Fruit fly (Drosophila melanogaster): ENCODE results near the gene CG31365.

Gene CG31365

dm6 chr3R:23126241-23127022 is at the start of gene CG31365:
Gene CG31365, minus strand, starts transcription at chr3R:23126422.
- TF ChIP-seq fkh (GFP tag; optimal IDR thresholded peaks at IDR 0.05) (peak; percentile 99), Blimp-1 (GFP tag; optimal IDR thresholded peaks at IDR 0.05) (no peak), CG8632 (GFP tag; optimal IDR thresholded peaks at IDR 0.05) (no peak), Hr39 (GFP tag; optimal IDR thresholded peaks at IDR 0.05) (peak; percentile 15), CG1621 (tag; optimal IDR thresholded peaks at IDR 0.05) (peak; percentile 10), Smox (GFP tag; optimal IDR thresholded peaks at IDR 0.05) (no peak), Eip78C (GFP tag) (peak; percentile 46), CG31627 (GFP tag; optimal IDR thresholded peaks at IDR 0.05) (peak; percentile 20), esn (GFP tag; optimal IDR thresholded peaks at IDR 0.05) (peak; percentile 49), svp (GFP tag) (peak; percentile 93), CG6163 (GFP tag; IDR thresholded peaks at IDR 0.05) (peak; percentile 30; the same call in 1 of the 3 replicates), achi (GFP tag; optimal IDR thresholded peaks at IDR 0.05) (no peak), CG6792 (GFP tag; optimal IDR thresholded peaks at IDR 0.05) (no peak)

- TF ChIP-seq Sox15 (GFP tag; optimal IDR thresholded peaks at IDR 0.05) (peak; percentile 94), ss (GFP tag; optimal IDR thresholded peaks at IDR 0.05) (peak; percentile 72 to 90), Met (GFP tag; optimal IDR thresholded peaks at IDR 0.05) (peak; percentile 98), lz (GFP tag; optimal IDR thresholded peaks at IDR 0.05) (peak; percentile 96), CG3032 (tag; optimal IDR thresholded peaks at IDR 0.05) (peak; percentile 93), CG11762 (GFP tag; optimal IDR thresholded peaks at IDR 0.05; ENCODE audit: insufficient read depth) (peak; percentile 95), fd85E (GFP tag; optimal IDR thresholded peaks at IDR 0.05) (peak; percentile 88), CG10669 (GFP tag; optimal IDR thresholded peaks at IDR 0.05) (peak; percentile 95), Gug (GFP tag; IDR thresholded peaks at IDR 0.05) (peak; percentile 85), CG10631 (GFP tag; optimal IDR thresholded peaks at IDR 0.05) (peak; percentile 95), CG8119 (GFP tag; IDR thresholded peaks at IDR 0.05) (peak; percentile 93), Smox (GFP tag; optimal IDR thresholded peaks at IDR 0.05) (peak; percentile 97), Eip93F (GFP tag; optimal IDR thresholded peaks at IDR 0.05) (peak; percentile 80), topi (GFP tag; optimal IDR thresholded peaks at IDR 0.05) (peak; percentile 97), Eip78C (GFP tag) (peak; percentile 99), CG11294 (GFP tag; IDR thresholded peaks at IDR 0.05) (peak; percentile 87), Ets96B (tag; optimal IDR thresholded peaks at IDR 0.05) (peak; percentile 95), CG8319 (GFP tag; optimal IDR thresholded peaks at IDR 0.05) (peak; percentile 95), CG31627 (GFP tag; optimal IDR thresholded peaks at IDR 0.05) (peak; percentile 98), Hr39 (GFP tag; optimal IDR thresholded peaks at IDR 0.05) (peak; percentile 98), net (GFP tag; optimal IDR thresholded peaks at IDR 0.05) (peak; percentile 97), dsx (GFP tag; optimal IDR thresholded peaks at IDR 0.05; ENCODE audit: poor library complexity, severe bottlenecking) (peak; percentile 86), esn (GFP tag; optimal IDR thresholded peaks at IDR 0.05) (peak; percentile 99), spab (GFP tag; optimal IDR thresholded peaks at IDR 0.05) (peak; percentile 88), fd59A (GFP tag; optimal IDR thresholded peaks at IDR 0.05) (peak; percentile 90), CG6854 (GFP tag; optimal IDR thresholded peaks at IDR 0.05) (peak; percentile 92), CG32006 (GFP tag; optimal IDR thresholded peaks at IDR 0.05) (peak; percentile 90), Lpt (GFP tag; optimal IDR thresholded peaks at IDR 0.05) (peak; percentile 89), OdsH (GFP tag; optimal IDR thresholded peaks at IDR 0.05) (peak; percentile 97), CG16779 (tag; optimal IDR thresholded peaks at IDR 0.05) (peak; percentile 69), Sox14 (GFP tag; optimal IDR thresholded peaks at IDR 0.05) (peak; percentile 97), CG6808 (GFP tag; optimal IDR thresholded peaks at IDR 0.05) (peak; percentile 90), Sox102F (GFP tag; optimal IDR thresholded peaks at IDR 0.05) (peak; percentile 97), CG6792 (GFP tag; optimal IDR thresholded peaks at IDR 0.05) (peak; percentile 97), vri (GFP tag; optimal IDR thresholded peaks at IDR 0.05) (peak; percentile 96), Blimp-1 (GFP tag; optimal IDR thresholded peaks at IDR 0.05) (peak; percentile 81), CG4318 (GFP tag; optimal IDR thresholded peaks at IDR 0.05) (peak; percentile 74), svp (GFP tag) (peak; percentile 98), CG6163 (GFP tag; IDR thresholded peaks at IDR 0.05) (peak; percentile 96), CG3919 (GFP tag; optimal IDR thresholded peaks at IDR 0.05) (peak; percentile 97), cyc (GFP tag; optimal IDR thresholded peaks at IDR 0.05) (peak; percentile 96), Hr4 (GFP tag; optimal IDR thresholded peaks at IDR 0.05) (peak; percentile 97), eg (GFP tag; IDR thresholded peaks at IDR 0.05) (peak; percentile 91)
These were observed 49.2 kb upstream of the CG31365 start for dm6 chr3R:23175376-23175775.
